Fruit fly (Drosophila melanogaster) whole organism, embryonic: ENCODE results near the gene Pex1.

ENCODE experiments used
- CG14710 ChIP-seq: fragments of 200-800 bp; sonication (Bioruptor generic); optimal IDR thresholded peaks from 3 replicates; lab custom pipeline; 2019; ENCODE audit warnings: missing biosample characterization, mild to moderate bottlenecking, missing genetic modification characterization, moderate library complexity
- chm ChIP-seq: fragments of 200-800 bp; sonication (Bioruptor generic); IDR thresholded peaks from 2 replicates; pipeline ENCODE4 v1.3.6; 2022; ENCODE audit warnings: missing biosample characterization, missing genetic modification characterization
- gcm2 ChIP-seq: fragments of 200-800 bp; sonication (Bioruptor generic); optimal IDR thresholded peaks from 2 replicates; lab custom pipeline; 2016; ENCODE audit warnings: missing biosample characterization, missing genetic modification characterization

dm6 chr3L:14122048-14122447 lies 50.4 kb downstream of the Pex1 start:
- TF ChIP-seq gcm2 = no peak
- no peak for TF ChIP-seq CG14710
- no peak for TF ChIP-seq chm (GFP tag; lab: Robert Waterston, UW)
